Worm (Caenorhabditis elegans): ENCODE results near the gene cyp-33E2.

Gene cyp-33E2

DNA sequence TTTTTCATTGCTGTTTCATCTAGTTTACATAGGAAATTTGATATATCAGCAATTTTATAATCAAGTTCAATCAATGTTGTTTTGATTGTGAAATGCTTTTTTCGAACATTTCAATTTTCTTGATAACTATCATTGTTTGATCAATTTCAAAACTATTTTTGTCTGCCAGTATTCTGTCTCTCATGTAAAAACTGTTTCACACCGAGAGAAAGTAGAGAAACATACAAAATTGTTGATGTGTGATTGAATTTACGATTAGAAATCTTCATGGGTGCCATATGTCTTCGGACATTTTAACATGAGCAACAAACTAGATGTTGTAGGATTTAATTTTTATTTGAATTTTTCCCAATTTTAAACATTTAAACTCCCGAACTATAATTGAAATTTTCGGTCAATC lies 38.6 kb downstream of the cyp-33E2 start, which contains the start of gene C49C8.2:
C49C8.2 (plus strand) TSS at position 393 of the 400 bp plus-strand sequence.
- no peak for TF ChIP-seq hmbx-1 (tag; optimal IDR thresholded peaks at IDR 0.05)
- TF ChIP-seq ama-1 (optimal IDR thresholded peaks at IDR 0.05): no peak
- TF ChIP-seq tra-4 (tag; optimal IDR thresholded peaks at IDR 0.05): no peak
- TF ChIP-seq aly-1 (tag; optimal IDR thresholded peaks at IDR 0.05): no peak
- TF ChIP-seq ceh-13 (GFP tag; optimal IDR thresholded peaks at IDR 0.05): no peak
- TF ChIP-seq tbx-11 (GFP tag; IDR thresholded peaks at IDR 0.05): no peak
- TF ChIP-seq ets-7 (tag; optimal IDR thresholded peaks at IDR 0.05): no peak
- TF ChIP-seq sea-1 (GFP tag; conservative IDR thresholded peaks at IDR 0.05): no peak

DNA sequence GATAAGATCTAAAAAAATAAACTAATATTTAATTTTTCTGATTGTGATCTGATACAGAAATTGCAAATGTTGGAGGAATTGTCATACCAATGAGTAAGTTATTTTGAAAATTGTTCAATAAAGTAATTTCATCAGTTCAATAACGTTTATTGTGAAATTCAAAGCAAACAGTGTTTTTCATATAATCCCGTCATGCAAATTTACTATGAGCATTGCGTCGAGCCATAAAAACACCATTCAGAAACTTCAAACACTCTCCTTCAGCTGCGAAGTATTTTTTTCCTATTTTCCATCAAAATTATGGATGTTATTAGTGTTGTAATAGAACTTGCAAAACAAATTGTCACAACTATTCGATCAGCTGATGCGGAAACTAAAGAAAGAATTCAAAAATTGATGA lies 39.7 kb downstream of the cyp-33E2 start, which contains the start of gene C49C8.8:
C49C8.8 (plus strand) TSS at position 301 of the 400 bp plus-strand sequence.
- no peak for TF ChIP-seq scrt-1 (GFP tag; IDR thresholded peaks at IDR 0.05)
- TF ChIP-seq tra-4 (tag; optimal IDR thresholded peaks at IDR 0.05): no peak
- TF ChIP-seq F13C5.2 (tag; optimal IDR thresholded peaks at IDR 0.05): no peak
- TF ChIP-seq ets-7 (tag; optimal IDR thresholded peaks at IDR 0.05): no peak
- TF ChIP-seq aly-1 (tag; optimal IDR thresholded peaks at IDR 0.05): no peak
- no peak for TF ChIP-seq hmg-4 (GFP tag; optimal IDR thresholded peaks at IDR 0.05)
- no peak for TF ChIP-seq flt-1 (GFP tag; IDR thresholded peaks at IDR 0.05)
- no peak for TF ChIP-seq ceh-36 (tag; optimal IDR thresholded peaks at IDR 0.05)
- TF ChIP-seq tbx-11 (GFP tag; IDR thresholded peaks at IDR 0.05): no peak
- no peak for TF ChIP-seq tbx-37 (GFP tag; conservative IDR thresholded peaks at IDR 0.05)
- no peak for TF ChIP-seq B0310.2 (tag; optimal IDR thresholded peaks at IDR 0.05)
- TF ChIP-seq pes-1 (GFP tag; IDR thresholded peaks at IDR 0.05): no peak
- no peak for TF ChIP-seq sea-1 (GFP tag; conservative IDR thresholded peaks at IDR 0.05)
- TF ChIP-seq ceh-13 (GFP tag; optimal IDR thresholded peaks at IDR 0.05): no peak
- TF ChIP-seq ama-1 (optimal IDR thresholded peaks at IDR 0.05): no peak
- TF ChIP-seq hmbx-1 (tag; optimal IDR thresholded peaks at IDR 0.05): no peak
- no peak for TF ChIP-seq hnd-1 (tag; optimal IDR thresholded peaks at IDR 0.05)

DNA sequence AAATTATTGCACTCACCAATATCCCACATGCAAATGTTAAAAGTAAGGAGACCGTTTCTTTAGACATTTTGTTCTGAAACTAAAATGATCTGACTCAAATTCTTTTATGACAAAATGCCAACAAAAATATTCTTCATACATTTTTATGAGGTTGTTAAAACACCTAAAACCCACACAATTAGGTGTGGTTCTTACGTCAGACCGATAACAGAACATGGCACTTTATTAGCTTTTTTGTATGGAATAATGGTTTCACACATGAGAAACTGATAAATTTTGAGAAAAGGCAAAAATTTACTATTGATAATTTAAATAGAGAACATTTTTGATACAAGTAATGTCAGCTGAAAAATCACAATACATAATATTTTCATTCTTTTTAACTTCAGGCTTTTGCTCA lies 41.5 kb downstream of the cyp-33E2 start, which contains the start of gene C49C8.5:
C49C8.5 (minus strand) TSS at position 73 of the 400 bp plus-strand sequence.
- TF ChIP-seq scrt-1 (GFP tag; IDR thresholded peaks at IDR 0.05) (no peak), ets-7 (tag; optimal IDR thresholded peaks at IDR 0.05) (no peak), tbx-11 (GFP tag; IDR thresholded peaks at IDR 0.05) (no peak), sea-1 (GFP tag; conservative IDR thresholded peaks at IDR 0.05) (no peak), pes-1 (GFP tag; IDR thresholded peaks at IDR 0.05) (no peak), ceh-13 (GFP tag; optimal IDR thresholded peaks at IDR 0.05) (no peak), tbx-37 (GFP tag; conservative IDR thresholded peaks at IDR 0.05) (no peak), ama-1 (optimal IDR thresholded peaks at IDR 0.05) (no peak), hmg-4 (GFP tag; optimal IDR thresholded peaks at IDR 0.05) (no peak), F13C5.2 (tag; optimal IDR thresholded peaks at IDR 0.05) (no peak), tra-4 (tag; optimal IDR thresholded peaks at IDR 0.05) (no peak), hmbx-1 (tag; optimal IDR thresholded peaks at IDR 0.05) (no peak), flt-1 (GFP tag; IDR thresholded peaks at IDR 0.05) (no peak), ceh-36 (tag; optimal IDR thresholded peaks at IDR 0.05) (no peak), hnd-1 (tag; optimal IDR thresholded peaks at IDR 0.05) (no peak)

DNA sequence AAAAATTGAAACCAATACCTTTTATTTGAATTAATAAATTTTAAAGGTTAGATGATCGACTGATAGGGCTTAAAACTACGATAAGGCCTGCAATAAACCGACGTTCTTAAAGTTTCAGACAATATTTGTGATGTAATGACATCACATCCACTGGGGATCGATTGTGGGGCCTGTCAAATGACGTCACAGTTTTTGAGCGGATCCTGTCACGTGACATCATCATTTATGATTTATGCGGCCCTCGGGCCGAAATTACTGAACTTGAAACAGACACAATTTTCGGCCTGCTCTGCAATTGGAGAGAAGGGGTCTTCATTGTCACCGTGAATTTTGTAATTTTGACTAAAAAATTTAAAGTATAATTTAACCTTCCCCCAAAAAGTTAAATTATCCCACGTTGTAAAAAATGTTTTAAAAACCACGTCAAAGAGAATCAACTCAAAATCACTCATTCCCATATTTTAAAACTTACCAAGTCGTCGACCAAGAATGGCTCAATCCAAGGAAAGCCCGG lies 42.0 kb downstream of the cyp-33E2 start, which contains the start of gene C49C8.1:
C49C8.1 (plus strand) TSS at position 464 of the 514 bp plus-strand sequence.
- no peak for TF ChIP-seq hmbx-1 (tag; optimal IDR thresholded peaks at IDR 0.05)
- TF ChIP-seq hnd-1 (tag; optimal IDR thresholded peaks at IDR 0.05): no peak
- no peak for TF ChIP-seq B0310.2 (tag; optimal IDR thresholded peaks at IDR 0.05)
- no peak for TF ChIP-seq hmg-4 (GFP tag; optimal IDR thresholded peaks at IDR 0.05)

DNA sequence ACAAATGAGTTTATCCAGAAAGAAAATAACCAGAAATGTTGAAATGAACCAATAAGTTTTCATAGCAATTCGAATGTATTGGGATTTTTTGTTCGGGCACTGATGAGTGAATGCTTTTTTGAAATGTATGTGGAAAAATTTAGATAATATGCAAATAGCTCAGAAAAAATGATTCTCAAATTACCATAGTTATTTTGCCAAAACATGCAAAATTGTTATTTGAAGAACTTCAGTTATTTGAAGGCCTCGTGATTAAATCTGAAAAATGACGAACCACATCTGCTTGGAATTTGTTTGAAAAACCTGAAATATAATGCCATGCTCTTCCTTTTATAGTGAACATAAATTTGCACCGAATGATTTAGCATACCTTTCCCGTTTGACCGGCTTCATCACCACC lies 46.0 kb downstream of the cyp-33E2 start, which contains the start of gene C49C8.6:
C49C8.6 (minus strand) TSS at position 101 of the 400 bp plus-strand sequence.
- TF ChIP-seq ceh-13 (GFP tag; optimal IDR thresholded peaks at IDR 0.05) (no peak), scrt-1 (GFP tag; IDR thresholded peaks at IDR 0.05) (no peak), aly-1 (tag; optimal IDR thresholded peaks at IDR 0.05) (no peak), tra-4 (tag; optimal IDR thresholded peaks at IDR 0.05) (no peak), flt-1 (GFP tag; IDR thresholded peaks at IDR 0.05) (no peak), F13C5.2 (tag; optimal IDR thresholded peaks at IDR 0.05) (no peak), sea-1 (GFP tag; conservative IDR thresholded peaks at IDR 0.05) (no peak), hmbx-1 (tag; optimal IDR thresholded peaks at IDR 0.05) (no peak), ets-7 (tag; optimal IDR thresholded peaks at IDR 0.05) (no peak), hnd-1 (tag; optimal IDR thresholded peaks at IDR 0.05) (no peak), B0310.2 (tag; optimal IDR thresholded peaks at IDR 0.05) (no peak), ama-1 (optimal IDR thresholded peaks at IDR 0.05) (no peak), pes-1 (GFP tag; IDR thresholded peaks at IDR 0.05) (no peak), hmg-4 (GFP tag; optimal IDR thresholded peaks at IDR 0.05) (no peak), tbx-11 (GFP tag; IDR thresholded peaks at IDR 0.05) (no peak), tbx-37 (GFP tag; conservative IDR thresholded peaks at IDR 0.05) (no peak)

Data from whole organism, early embryonic.